In the genomic region with DNA sequence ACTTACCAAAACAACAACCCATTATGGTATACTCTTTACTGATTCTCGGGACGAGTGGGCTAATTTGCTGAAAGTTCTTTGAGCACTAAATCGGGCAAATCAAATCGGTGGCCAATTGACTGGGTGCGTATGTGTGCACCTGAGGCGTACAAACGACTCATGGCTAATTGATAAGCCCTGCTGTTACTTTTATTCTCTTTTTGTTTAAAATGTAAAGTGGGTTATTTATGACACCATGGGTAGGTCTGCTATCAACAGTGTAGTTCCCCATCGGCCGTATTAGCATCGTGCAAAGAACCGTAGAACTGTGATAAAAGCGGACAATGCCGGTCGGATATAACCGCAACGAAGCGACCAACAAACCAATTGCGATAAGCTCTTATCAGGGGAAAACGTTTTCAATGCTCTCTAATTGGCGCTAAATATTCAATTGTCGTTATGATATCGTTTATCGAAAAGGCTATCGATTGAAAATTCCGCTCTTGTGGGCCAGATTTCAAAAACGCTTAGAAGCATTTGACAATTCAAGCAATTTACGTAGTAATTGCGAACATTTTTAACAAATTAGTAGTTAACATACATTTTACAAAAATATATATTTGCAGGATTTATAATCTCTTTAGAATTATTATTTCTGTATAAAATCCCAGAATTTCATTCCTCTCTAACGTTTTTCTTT, we compare ENCODE assay signal across 1 fruit fly cellular context.
A peak's percentile ranks its signal among the peaks of the same experiment; 100 is the strongest.
TF ChIP-seq lines count a peak whose summit lies in the region.

A gene (minus strand): TSS at position 69 of the 679 bp plus-strand sequence.

TF ChIP-seq in whole organism, embryonic, 481 proteins besides CTCF, POLR2A, EP300 and RAD21 (continued from another document):
- TF ChIP-seq cas (GFP tag; IDR thresholded peaks at IDR 0.05; lab: Robert Waterston, UW) = peak; percentile 29; the same call in 1 of the 2 replicates
- no peak for TF ChIP-seq CG15696 (tag; optimal IDR thresholded peaks at IDR 0.05; lab: Kevin White, UChicago)
- no peak for TF ChIP-seq nau (GFP tag; optimal IDR thresholded peaks at IDR 0.05; lab: Kevin White, UChicago)
- TF ChIP-seq YL-1 (GFP tag; optimal IDR thresholded peaks at IDR 0.05; lab: Kevin White, UChicago) = no peak
- TF ChIP-seq CG9817 (tag; optimal IDR thresholded peaks at IDR 0.05; lab: Kevin White, UChicago) = no peak
- TF ChIP-seq Mad (GFP tag; optimal IDR thresholded peaks at IDR 0.05; lab: Kevin White, UChicago) = no peak
- TF ChIP-seq dm (GFP tag; optimal IDR thresholded peaks at IDR 0.05; lab: Kevin White, UChicago) = no peak
- no peak for TF ChIP-seq chinmo (GFP tag; IDR thresholded peaks at IDR 0.05; lab: Robert Waterston, UW; ENCODE audit: partially characterized antibody)
- no peak for TF ChIP-seq CG1647 (GFP tag; optimal IDR thresholded peaks at IDR 0.05; lab: Kevin White, UChicago)
- 0 out of 2 replicates have a peak, but pooled peaks have one; percentile 32 for TF ChIP-seq Awh (GFP tag; IDR thresholded peaks at IDR 0.05; lab: Robert Waterston, UW)
- TF ChIP-seq CG4854 (GFP tag; optimal IDR thresholded peaks at IDR 0.05; lab: Kevin White, UChicago) = no peak
- no peak for TF ChIP-seq pnt (GFP tag; optimal IDR thresholded peaks at IDR 0.05; lab: Kevin White, UChicago)
- no peak for TF ChIP-seq CG6765 (GFP tag; optimal IDR thresholded peaks at IDR 0.05; lab: Kevin White, UChicago)
- TF ChIP-seq TFAM (GFP tag; optimal IDR thresholded peaks at IDR 0.05; lab: Kevin White, UChicago) = no peak
- TF ChIP-seq Rfx (GFP tag; IDR thresholded peaks at IDR 0.05; lab: Robert Waterston, UW) = peak; percentile 85
- TF ChIP-seq wor (GFP tag; IDR thresholded peaks at IDR 0.05; lab: Robert Waterston, UW) = no peak
- 0 out of 3 replicates have a peak, but pooled peaks have one; percentile 9 for TF ChIP-seq gce (GFP tag; IDR thresholded peaks at IDR 0.05; lab: Robert Waterston, UW)
- TF ChIP-seq CG17328 (GFP tag; IDR thresholded peaks at IDR 0.05; lab: Robert Waterston, UW) = peak; percentile 42; the same call in 1 of the 2 replicates
- peak; percentile 40 for TF ChIP-seq her (GFP tag; optimal IDR thresholded peaks at IDR 0.05; lab: Kevin White, UChicago)
- peak; percentile 11 for TF ChIP-seq Hey (tag; optimal IDR thresholded peaks at IDR 0.05; lab: Kevin White, UChicago)
- TF ChIP-seq hb (GFP tag; IDR thresholded peaks at IDR 0.05; lab: Robert Waterston, UW; ENCODE audit: partially characterized antibody) = no peak
- TF ChIP-seq CG10565 (GFP tag; optimal IDR thresholded peaks at IDR 0.05; lab: Kevin White, UChicago) = no peak
- TF ChIP-seq hkb (optimal IDR thresholded peaks at IDR 0.05; lab: Kevin White, UChicago) = no peak
- TF ChIP-seq hkb (GFP tag; IDR thresholded peaks at IDR 0.05; lab: Robert Waterston, UW) = no peak
- no peak for TF ChIP-seq Trl (optimal IDR thresholded peaks at IDR 0.05; lab: Kevin White, UChicago)
- peak; percentile 6 for TF ChIP-seq Trl (GFP tag; optimal IDR thresholded peaks at IDR 0.05; lab: Kevin White, UChicago)
- TF ChIP-seq CG15479 (GFP tag; optimal IDR thresholded peaks at IDR 0.05; lab: Kevin White, UChicago) = no peak
- peak; percentile 13 for TF ChIP-seq Side (GFP tag; optimal IDR thresholded peaks at IDR 0.05; lab: Kevin White, UChicago)
- 0 out of 2 replicates have a peak, but pooled peaks have one; percentile 6 for TF ChIP-seq CG32772 (GFP tag; IDR thresholded peaks at IDR 0.05; lab: Robert Waterston, UW)
- no peak for TF ChIP-seq CG7963 (GFP tag; IDR thresholded peaks at IDR 0.05; lab: Robert Waterston, UW; ENCODE audit: partially characterized antibody)
- no peak for TF ChIP-seq mld (GFP tag; IDR thresholded peaks at IDR 0.05; lab: Robert Waterston, UW; ENCODE audit: partially characterized antibody)
- TF ChIP-seq CG2199 (GFP tag; IDR thresholded peaks at IDR 0.05; lab: Robert Waterston, UW) = 0 out of 3 replicates have a peak, but pooled peaks have one; percentile 29
- peak; percentile 45 for TF ChIP-seq bbx (GFP tag; IDR thresholded peaks at IDR 0.05; lab: Robert Waterston, UW; ENCODE audit: partially characterized antibody)
